Fruit fly (Drosophila melanogaster) whole organism, prepupa: ENCODE data around the gene yps.
A peak's percentile ranks its signal among the peaks of the same experiment; 100 is the strongest.

Experiments
- CG10631 ChIP-seq: fragments of 200-800 bp; sonication (Bioruptor generic); optimal IDR thresholded peaks from 2 replicates; lab custom pipeline; 2016; ENCODE audit warnings: missing biosample characterization, missing genetic modification characterization
- CG11902 ChIP-seq: fragments of 200-800 bp; sonication (Bioruptor generic); optimal IDR thresholded peaks from 3 replicates; lab custom pipeline; 2016; ENCODE audit warnings: missing biosample characterization, missing genetic modification characterization
- CG1621 ChIP-seq: fragments of 200-800 bp; sonication (Bioruptor generic); optimal IDR thresholded peaks from 3 replicates; lab custom pipeline; 2018; ENCODE audit warnings: missing biosample characterization, mild to moderate bottlenecking, missing genetic modification characterization
- CG16779 ChIP-seq: fragments of 200-800 bp; sonication (Bioruptor generic); optimal IDR thresholded peaks from 3 replicates; lab custom pipeline; 2017; ENCODE audit warnings: missing biosample characterization, mild to moderate bottlenecking, missing genetic modification characterization
- CG3032 ChIP-seq: fragments of 200-800 bp; optimal IDR thresholded peaks from 2 replicates; lab custom pipeline; 2019; ENCODE audit warnings: missing biosample characterization, mild to moderate bottlenecking, missing genetic modification characterization, moderate library complexity
- CG31627 ChIP-seq: fragments of 200-800 bp; sonication (Bioruptor generic); optimal IDR thresholded peaks from 3 replicates; lab custom pipeline; 2016; ENCODE audit warnings: missing biosample characterization, missing genetic modification characterization
- CG34406 ChIP-seq: fragments of 200-800 bp; sonication (Bioruptor generic); optimal IDR thresholded peaks from 3 replicates; lab custom pipeline; 2016; ENCODE audit warnings: missing biosample characterization, missing genetic modification characterization
- CG4318 ChIP-seq: fragments of 200-800 bp; sonication (Bioruptor generic); optimal IDR thresholded peaks from 3 replicates; lab custom pipeline; 2017; ENCODE audit warnings: missing biosample characterization, mild to moderate bottlenecking, missing genetic modification characterization
- CG6792 ChIP-seq: fragments of 200-800 bp; sonication (Bioruptor generic); optimal IDR thresholded peaks from 3 replicates; lab custom pipeline; 2016; ENCODE audit warnings: missing biosample characterization, missing genetic modification characterization
- CG6808 ChIP-seq: fragments of 200-800 bp; sonication (Bioruptor generic); optimal IDR thresholded peaks from 3 replicates; lab custom pipeline; 2017; ENCODE audit warnings: missing biosample characterization, missing genetic modification characterization, mild to moderate bottlenecking, moderate library complexity, missing genetic modification reagents
- CG7368 ChIP-seq: fragments of 200-800 bp; sonication (Bioruptor generic); optimal IDR thresholded peaks from 3 replicates; lab custom pipeline; 2016; ENCODE audit warnings: missing biosample characterization, missing genetic modification characterization
- CG9139 ChIP-seq: fragments of 200-800 bp; sonication (Bioruptor generic); optimal IDR thresholded peaks from 3 replicates; lab custom pipeline; 2017; ENCODE audit warnings: missing biosample characterization, mild to moderate bottlenecking, missing genetic modification characterization
- Eip78C ChIP-seq: fragments of 200-800 bp; sonication (Bioruptor generic); peaks from one replicate; lab custom pipeline; 2016; ENCODE audit warnings: missing biosample characterization, missing genetic modification characterization
- Eip93F ChIP-seq: fragments of 200-800 bp; sonication (Bioruptor generic); optimal IDR thresholded peaks from 2 replicates; lab custom pipeline; 2016; ENCODE audit warnings: missing biosample characterization, mild to moderate bottlenecking, missing genetic modification characterization
- Ets96B ChIP-seq: fragments of 200-800 bp; optimal IDR thresholded peaks from 2 replicates; lab custom pipeline; 2019; ENCODE audit warnings: missing biosample characterization, mild to moderate bottlenecking, missing genetic modification characterization, moderate library complexity
- Gug ChIP-seq: fragments of 200-800 bp; sonication (Bioruptor generic); IDR thresholded peaks from 2 replicates; pipeline ENCODE4 v1.3.6; 2022; ENCODE audit warnings: missing biosample characterization, missing genetic modification characterization
- Hr38 ChIP-seq: sonication (Bioruptor generic); optimal IDR thresholded peaks from 2 replicates; lab custom pipeline; 2016; ENCODE audit warnings: missing biosample characterization, missing genetic modification characterization
- Lpt ChIP-seq: fragments of 200-800 bp; sonication (Bioruptor generic); optimal IDR thresholded peaks from 3 replicates; lab custom pipeline; 2016; ENCODE audit warnings: missing biosample characterization, missing genetic modification characterization
- OdsH ChIP-seq: fragments of 200-800 bp; sonication (Bioruptor generic); optimal IDR thresholded peaks from 3 replicates; lab custom pipeline; 2016; ENCODE audit warnings: missing biosample characterization, missing genetic modification characterization
- Smox ChIP-seq: fragments of 200-800 bp; sonication (Bioruptor generic); optimal IDR thresholded peaks from 3 replicates; lab custom pipeline; 2016; ENCODE audit warnings: missing biosample characterization, missing genetic modification characterization
- Sox102F ChIP-seq: fragments of 200-800 bp; sonication (Bioruptor generic); optimal IDR thresholded peaks from 2 replicates; lab custom pipeline; 2016; ENCODE audit warnings: missing biosample characterization, mild to moderate bottlenecking, missing genetic modification characterization
- cyc ChIP-seq: fragments of 200-800 bp; sonication (Bioruptor generic); optimal IDR thresholded peaks from 3 replicates; lab custom pipeline; 2016; ENCODE audit warnings: missing biosample characterization, missing genetic modification characterization
- esn ChIP-seq: fragments of 200-800 bp; sonication (Bioruptor generic); optimal IDR thresholded peaks from 2 replicates; lab custom pipeline; 2016; ENCODE audit warnings: missing biosample characterization, mild to moderate bottlenecking, missing genetic modification characterization, moderate library complexity
- fd59A ChIP-seq: fragments of 200-800 bp; sonication (Bioruptor generic); optimal IDR thresholded peaks from 2 replicates; lab custom pipeline; 2017; ENCODE audit warnings: missing biosample characterization, mild to moderate bottlenecking, missing genetic modification characterization, missing genetic modification reagents
- fd85E ChIP-seq: fragments of 200-800 bp; sonication (Bioruptor generic); optimal IDR thresholded peaks from 3 replicates; lab custom pipeline; 2016; ENCODE audit warnings: missing biosample characterization, missing genetic modification characterization
- fkh ChIP-seq: fragments of 200-800 bp; sonication (Bioruptor generic); optimal IDR thresholded peaks from 3 replicates; lab custom pipeline; 2017; ENCODE audit warnings: missing biosample characterization, mild to moderate bottlenecking, missing genetic modification characterization, moderate library complexity
- lz ChIP-seq: fragments of 200-800 bp; sonication (Bioruptor generic); optimal IDR thresholded peaks from 3 replicates; lab custom pipeline; 2016; ENCODE audit warnings: missing biosample characterization, missing genetic modification characterization
- net ChIP-seq: fragments of 200-800 bp; sonication (Bioruptor generic); optimal IDR thresholded peaks from 3 replicates; lab custom pipeline; 2016; ENCODE audit warnings: missing biosample characterization, missing genetic modification characterization
- salr ChIP-seq, 2 experiments: fragments of 200-800 bp; sonication (Bioruptor generic); optimal IDR thresholded peaks; 3 replicates each; lab custom pipeline; 2016 to 2018; ENCODE audit warnings: missing biosample characterization in 2 of 2, missing genetic modification characterization in 2 of 2, mild to moderate bottlenecking in 1 of 2
- spab ChIP-seq: fragments of 200-800 bp; sonication (Bioruptor generic); optimal IDR thresholded peaks from 2 replicates; lab custom pipeline; 2017; ENCODE audit warnings: missing biosample characterization, mild to moderate bottlenecking, missing genetic modification characterization, missing genetic modification reagents
- ss ChIP-seq, 2 experiments: fragments of 200-800 bp; sonication (Bioruptor generic); optimal IDR thresholded peaks; 2 replicates in 1 of 2; 3 replicates in 1 of 2; lab custom pipeline; 2017 to 2018; ENCODE audit warnings: mild to moderate bottlenecking in 2 of 2, missing biosample characterization in 2 of 2, missing genetic modification characterization in 2 of 2, moderate library complexity in 1 of 2
- svp ChIP-seq: fragments of 200-800 bp; sonication (Bioruptor generic); peaks from one replicate; lab custom pipeline; 2016; ENCODE audit warnings: missing biosample characterization, missing genetic modification characterization
- topi ChIP-seq: fragments of 200-800 bp; sonication (Bioruptor generic); optimal IDR thresholded peaks from 3 replicates; lab custom pipeline; 2016; ENCODE audit warnings: missing biosample characterization, missing genetic modification characterization

The yps gene

dm6 chr3L:12122891-12123290, 2.1 kb downstream of the yps start:
- TF ChIP-seq CG3032 (tag; lab: Kevin White, UChicago) (no peak), Eip93F (GFP tag; lab: Kevin White, UChicago) (no peak), CG10631 (GFP tag; lab: Kevin White, UChicago) (no peak), Ets96B (tag; lab: Kevin White, UChicago) (no peak), Gug (no peak), CG11902 (GFP tag; lab: Kevin White, UChicago) (no peak)

dm6 chr3L:12119875-12120485, 5.0 kb downstream of the yps start, which contains the start of gene CG11560:
Gene CG11560 (plus strand): TSS chr3L:12120019.
- TF ChIP-seq spab (GFP tag; lab: Kevin White, UChicago) (no peak), Eip78C (GFP tag; lab: Kevin White, UChicago) (peak; percentile 20)
- TF ChIP-seq, all 60 proteins: peak for 1

- no peak for TF ChIP-seq net (GFP tag; lab: Kevin White, UChicago)
- TF ChIP-seq svp (GFP tag; lab: Kevin White, UChicago): peak; percentile 97
These were observed 6.3 kb downstream of the yps start for dm6 chr3L:12118631-12119030.

- TF ChIP-seq esn (GFP tag; lab: Kevin White, UChicago): peak; percentile 17
- TF ChIP-seq Lpt (GFP tag; lab: Kevin White, UChicago): no peak
- TF ChIP-seq Eip78C (GFP tag; lab: Kevin White, UChicago): peak; percentile 46
- TF ChIP-seq CG11902 (GFP tag; lab: Kevin White, UChicago): no peak
- TF ChIP-seq ss (GFP tag; optimal IDR thresholded peaks at IDR 0.05; lab: Kevin White, UChicago): no peak
- peak; percentile 26 for TF ChIP-seq fkh
These were observed 6.8 kb downstream of the yps start, which contains the start of gene ssp for dm6 chr3L:12118156-12118555. Gene ssp (plus strand): TSS chr3L:12118257.

dm6 chr3L:12115966-12116735, 8.8 kb downstream of the yps start, which contains the start of gene vers:
Gene vers (plus strand): TSS chr3L:12116101.
- TF ChIP-seq CG6808: no peak
- TF ChIP-seq CG16779 (tag; lab: Kevin White, UChicago): no peak
- peak; percentile 8 for TF ChIP-seq topi (GFP tag; lab: Kevin White, UChicago)
- no peak for TF ChIP-seq salr (GFP tag; optimal IDR thresholded peaks at IDR 0.05; lab: Kevin White, UChicago)
- TF ChIP-seq net (GFP tag; lab: Kevin White, UChicago): no peak
- TF ChIP-seq CG11902 (GFP tag; lab: Kevin White, UChicago): no peak
- no peak for TF ChIP-seq CG9139
- TF ChIP-seq CG31627 (GFP tag; lab: Kevin White, UChicago): no peak
- no peak for TF ChIP-seq CG34406 (GFP tag; lab: Kevin White, UChicago)
- peak; percentile 24 for TF ChIP-seq lz (GFP tag; lab: Kevin White, UChicago)
- no peak for TF ChIP-seq CG7368 (GFP tag; lab: Kevin White, UChicago)
- TF ChIP-seq fkh: peak; percentile 70
- peak; percentile 22 for TF ChIP-seq cyc (GFP tag; lab: Kevin White, UChicago)
- TF ChIP-seq fd59A: no peak
- TF ChIP-seq fd85E: no peak
- no peak for TF ChIP-seq OdsH (GFP tag; lab: Kevin White, UChicago)
- no peak for TF ChIP-seq Sox102F (GFP tag; lab: Kevin White, UChicago)
- no peak for TF ChIP-seq Gug
- no peak for TF ChIP-seq CG1621 (tag; lab: Kevin White, UChicago)
- TF ChIP-seq CG4318 (GFP tag; lab: Kevin White, UChicago): no peak
- no peak for TF ChIP-seq esn (GFP tag; lab: Kevin White, UChicago)
- TF ChIP-seq CG3032 (tag; lab: Kevin White, UChicago): peak; percentile 12
- TF ChIP-seq Eip78C (GFP tag; lab: Kevin White, UChicago): peak; percentile 21
- TF ChIP-seq Smox (GFP tag; lab: Kevin White, UChicago): no peak
- TF ChIP-seq Hr38 (GFP tag; lab: Kevin White, UChicago): no peak
- TF ChIP-seq Ets96B (tag; lab: Kevin White, UChicago): no peak
- TF ChIP-seq CG6792 (GFP tag; lab: Kevin White, UChicago): no peak
